Worm (Caenorhabditis elegans) whole organism, mixed stage, embryonic: ENCODE data around the gene F54C8.1.

Experiments
- bed-3 ChIP-seq: fragments of 200-800 bp; sonication (Bioruptor generic); optimal IDR thresholded peaks from 3 replicates; lab custom pipeline; 2018; ENCODE audit warnings: mild to moderate bottlenecking, missing genetic modification characterization, moderate library complexity, missing compliant biosample characterization
- blmp-1 ChIP-seq: fragments of 150-350 bp; optimal IDR thresholded peaks from 2 replicates; lab custom pipeline; 2014; ENCODE audit warnings: missing biosample characterization, missing genetic modification characterization
- ceh-39 ChIP-seq: fragments of 150-350 bp; optimal IDR thresholded peaks from 2 replicates; lab custom pipeline; 2014; ENCODE audit warnings: missing biosample characterization, missing genetic modification characterization
- ceh-43 ChIP-seq: fragments of 200-800 bp; sonication (Bioruptor generic); optimal IDR thresholded peaks from 2 replicates; lab custom pipeline; 2018; ENCODE audit warnings: mild to moderate bottlenecking, missing genetic modification characterization, moderate library complexity, missing compliant biosample characterization
- ces-1 ChIP-seq: fragments of 150-350 bp; optimal IDR thresholded peaks from 2 replicates; lab custom pipeline; 2014; ENCODE audit warnings: missing biosample characterization, missing genetic modification reagents, missing genetic modification characterization
- cnd-1 ChIP-seq: fragments of 200-800 bp; sonication (Bioruptor generic); optimal IDR thresholded peaks from 2 replicates; lab custom pipeline; 2018; ENCODE audit warnings: mild to moderate bottlenecking, missing genetic modification characterization, missing compliant biosample characterization
- drap-1 ChIP-seq: fragments of 200-800 bp; sonication (Bioruptor generic); optimal IDR thresholded peaks from 3 replicates; lab custom pipeline; 2018; ENCODE audit warnings: mild to moderate bottlenecking, missing genetic modification characterization, missing compliant biosample characterization
- elt-1 ChIP-seq: sonication (generic microtip); optimal IDR thresholded peaks from 2 replicates; lab custom pipeline; 2017; ENCODE audit warnings: missing genetic modification characterization, mild to moderate bottlenecking, missing compliant biosample characterization, antibody characterized with exemption, moderate library complexity, borderline replicate concordance; ENCODE audit not compliant: insufficient read depth
- elt-3 ChIP-seq: fragments of 150-350 bp; optimal IDR thresholded peaks from 2 replicates; lab custom pipeline; 2014; ENCODE audit warnings: missing biosample characterization, missing genetic modification characterization
- flh-1 ChIP-seq: fragments of 200-800 bp; sonication (Bioruptor generic); optimal IDR thresholded peaks from 2 replicates; lab custom pipeline; 2018; ENCODE audit warnings: mild to moderate bottlenecking, missing genetic modification characterization, moderate library complexity, missing compliant biosample characterization
- ham-2 ChIP-seq: fragments of 200-800 bp; sonication (Bioruptor generic); optimal IDR thresholded peaks from 2 replicates; lab custom pipeline; 2018; ENCODE audit warnings: mild to moderate bottlenecking, missing genetic modification characterization, missing compliant biosample characterization
- hlh-1 ChIP-seq: fragments of 150-350 bp; optimal IDR thresholded peaks from 2 replicates; lab custom pipeline; 2014; ENCODE audit warnings: missing biosample characterization, missing genetic modification reagents, missing genetic modification characterization
- lin-13 ChIP-seq: fragments of 150-350 bp; optimal IDR thresholded peaks from 2 replicates; lab custom pipeline; 2014; ENCODE audit warnings: missing biosample characterization, missing genetic modification characterization
- mab-5 ChIP-seq: fragments of 150-350 bp; optimal IDR thresholded peaks from 2 replicates; lab custom pipeline; 2014; ENCODE audit warnings: missing biosample characterization, missing genetic modification characterization
- mep-1 ChIP-seq: fragments of 150-350 bp; optimal IDR thresholded peaks from 2 replicates; lab custom pipeline; 2017; ENCODE audit warnings: missing biosample characterization, missing genetic modification reagents, missing genetic modification characterization, inconsistent platforms
- mls-2 ChIP-seq: sonication (generic microtip); optimal IDR thresholded peaks from 2 replicates; lab custom pipeline; 2016; ENCODE audit warnings: mild to moderate bottlenecking, missing genetic modification characterization, moderate library complexity, missing compliant biosample characterization
- nhr-12 ChIP-seq: fragments of 150-350 bp; optimal IDR thresholded peaks from 2 replicates; lab custom pipeline; 2014; ENCODE audit warnings: missing biosample characterization, missing genetic modification characterization
- nhr-2 ChIP-seq: fragments of 150-350 bp; optimal IDR thresholded peaks from 2 replicates; lab custom pipeline; 2014; ENCODE audit warnings: missing biosample characterization, missing genetic modification characterization
- nhr-237 ChIP-seq: fragments of 150-350 bp; optimal IDR thresholded peaks from 2 replicates; lab custom pipeline; 2014; ENCODE audit warnings: missing biosample characterization, missing genetic modification characterization
- nhr-28 ChIP-seq: fragments of 150-350 bp; optimal IDR thresholded peaks from 2 replicates; lab custom pipeline; 2014; ENCODE audit warnings: missing biosample characterization, missing genetic modification characterization
- nhr-76 ChIP-seq: sonication (generic microtip); optimal IDR thresholded peaks from 2 replicates; lab custom pipeline; 2017; ENCODE audit warnings: missing biosample characterization, missing genetic modification characterization
- pha-4 ChIP-seq: fragments of 150-350 bp; optimal IDR thresholded peaks from 2 replicates; lab custom pipeline; 2018; ENCODE audit warnings: missing biosample characterization, missing genetic modification reagents, missing genetic modification characterization
- sem-2 ChIP-seq: fragments of 200-800 bp; sonication (Bioruptor generic); optimal IDR thresholded peaks from 2 replicates; lab custom pipeline; 2018; ENCODE audit warnings: mild to moderate bottlenecking, missing genetic modification characterization, missing compliant biosample characterization
- snpc-4 ChIP-seq: fragments of 150-350 bp; optimal IDR thresholded peaks from 2 replicates; lab custom pipeline; 2014; ENCODE audit warnings: missing biosample characterization, missing genetic modification characterization
- sptf-1 ChIP-seq: sonication (generic microtip); optimal IDR thresholded peaks from 2 replicates; lab custom pipeline; 2017; ENCODE audit warnings: mild to moderate bottlenecking, missing genetic modification characterization, moderate library complexity, missing compliant biosample characterization
- tbx-8 ChIP-seq: fragments of 200-800 bp; sonication (Bioruptor generic); optimal IDR thresholded peaks from 2 replicates; lab custom pipeline; 2018; ENCODE audit warnings: mild to moderate bottlenecking, missing genetic modification characterization, moderate library complexity, missing compliant biosample characterization
- unc-120 ChIP-seq: sonication (generic microtip); optimal IDR thresholded peaks from 2 replicates; lab custom pipeline; 2017; ENCODE audit warnings: missing genetic modification characterization, missing compliant biosample characterization; ENCODE audit not compliant: poor library complexity, severe bottlenecking
- unc-39 ChIP-seq: fragments of 150-350 bp; optimal IDR thresholded peaks from 2 replicates; lab custom pipeline; 2014; ENCODE audit warnings: missing biosample characterization, missing genetic modification characterization
- unc-62 ChIP-seq: fragments of 150-350 bp; optimal IDR thresholded peaks from 2 replicates; lab custom pipeline; 2014; ENCODE audit warnings: missing biosample characterization, missing genetic modification reagents, missing genetic modification characterization
- zip-8 ChIP-seq: fragments of 150-350 bp; optimal IDR thresholded peaks from 2 replicates; lab custom pipeline; 2014; ENCODE audit warnings: missing biosample characterization, missing genetic modification characterization
- ztf-11 ChIP-seq: fragments of 150-350 bp; optimal IDR thresholded peaks from 2 replicates; lab custom pipeline; 2014; ENCODE audit warnings: missing biosample characterization, missing genetic modification characterization

F54C8.1 gene

DNA sequence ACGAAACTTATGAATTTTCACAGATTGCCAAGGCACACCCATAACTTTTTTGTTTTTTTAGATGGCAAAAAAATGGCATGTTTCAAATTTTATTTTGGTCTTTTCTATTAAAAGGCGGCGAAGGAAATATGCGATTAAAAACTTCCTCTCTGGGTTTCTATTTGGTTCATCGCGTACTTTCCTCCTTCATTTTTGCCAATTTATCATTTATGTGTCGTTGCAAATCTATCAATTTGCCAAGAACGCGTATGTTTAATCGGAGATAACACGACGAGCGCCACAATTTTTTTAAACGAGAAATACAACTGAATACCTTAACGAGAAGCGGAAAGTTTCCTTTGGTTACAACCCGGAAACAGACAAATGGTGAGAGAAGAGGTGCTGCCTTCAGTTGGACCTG is 33.0 kb downstream of the F54C8.1 start:
- TF ChIP-seq nhr-28 (tag; lab: Kevin White, UChicago) (no peak), cnd-1 (tag; lab: Kevin White, UChicago) (no peak), elt-3 (no peak), pha-4 (tag; lab: Kevin White, UChicago) (no peak), unc-39 (no peak)

ce11 chrIII:9474501-9474900 is 35.0 kb downstream of the F54C8.1 start:
- no peak for TF ChIP-seq sem-2
- TF ChIP-seq tbx-8 (GFP tag; lab: Kevin White, UChicago): no peak
- TF ChIP-seq elt-1 (tag; lab: Kevin White, UChicago): no peak
- TF ChIP-seq ceh-43: no peak
- TF ChIP-seq ceh-39 (tag; lab: Kevin White, UChicago): no peak
- TF ChIP-seq mab-5 (tag; lab: Kevin White, UChicago): no peak
- no peak for TF ChIP-seq nhr-2 (tag; lab: Kevin White, UChicago)
- TF ChIP-seq hlh-1 (tag; lab: Kevin White, UChicago): no peak
- TF ChIP-seq flh-1 (GFP tag; lab: Kevin White, UChicago): no peak
- TF ChIP-seq mep-1 (tag; lab: Kevin White, UChicago): no peak
- no peak for TF ChIP-seq ces-1 (GFP tag; lab: Kevin White, UChicago)
- no peak for TF ChIP-seq unc-62 (GFP tag; lab: Kevin White, UChicago)
- no peak for TF ChIP-seq nhr-28 (tag; lab: Kevin White, UChicago)
- no peak for TF ChIP-seq ham-2 (GFP tag; lab: Kevin White, UChicago)
- TF ChIP-seq ztf-11: no peak
- no peak for TF ChIP-seq unc-120 (tag; lab: Kevin White, UChicago)
- TF ChIP-seq, all 35 proteins: peak for 0

ce11 chrIII:9476564-9476963 is 37.1 kb downstream of the F54C8.1 start:
- TF ChIP-seq elt-3: no peak
- TF ChIP-seq nhr-76 (tag; lab: Kevin White, UChicago): no peak

- TF ChIP-seq blmp-1 (tag; lab: Kevin White, UChicago) (no peak), flh-1 (GFP tag; lab: Kevin White, UChicago) (no peak)
- TF ChIP-seq, all 35 proteins: peak for 0
These were observed 43.0 kb downstream of the F54C8.1 start for ce11 chrIII:9482423-9482993.

DNA sequence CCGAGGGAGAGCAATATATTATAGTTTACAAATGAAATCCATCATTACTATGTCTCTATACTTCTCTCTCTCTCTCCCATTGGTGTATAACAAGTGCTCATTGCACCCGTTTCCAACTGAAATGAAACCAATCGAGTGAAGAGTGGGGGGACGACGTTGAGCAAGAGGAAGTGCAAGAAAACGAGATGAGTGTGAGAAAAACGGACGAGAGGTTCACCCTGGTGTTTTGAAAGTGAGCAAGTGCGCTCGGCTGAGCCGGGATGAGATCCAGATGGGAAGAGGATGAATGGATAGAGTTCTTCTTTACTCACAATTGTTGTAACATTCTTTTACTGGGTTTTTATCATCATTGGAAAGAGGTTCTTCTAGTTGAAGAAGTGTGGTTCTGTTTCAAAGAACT is 44.2 kb downstream of the F54C8.1 start:
- TF ChIP-seq ces-1 (GFP tag; lab: Kevin White, UChicago) (peak; percentile 36), nhr-28 (tag; lab: Kevin White, UChicago) (no peak), drap-1 (no peak), cnd-1 (tag; lab: Kevin White, UChicago) (peak; percentile 19), mab-5 (tag; lab: Kevin White, UChicago) (peak; percentile 29), unc-62 (GFP tag; lab: Kevin White, UChicago) (peak; percentile 20), hlh-1 (tag; lab: Kevin White, UChicago) (peak; percentile 76)
- TF ChIP-seq, all 35 proteins: peak for 5

- TF ChIP-seq nhr-237: no peak
- no peak for TF ChIP-seq mep-1 (tag; lab: Kevin White, UChicago)
- no peak for TF ChIP-seq nhr-12 (tag; lab: Kevin White, UChicago)
- TF ChIP-seq sptf-1 (tag; lab: Kevin White, UChicago): no peak
- TF ChIP-seq mls-2 (tag; lab: Kevin White, UChicago): no peak
- no peak for TF ChIP-seq lin-13 (tag; lab: Kevin White, UChicago)
- TF ChIP-seq hlh-1 (tag; lab: Kevin White, UChicago): no peak
- TF ChIP-seq ces-1 (GFP tag; lab: Kevin White, UChicago): no peak
- no peak for TF ChIP-seq pha-4 (tag; lab: Kevin White, UChicago)
- no peak for TF ChIP-seq ztf-11
- no peak for TF ChIP-seq snpc-4 (tag; lab: Kevin White, UChicago)
- TF ChIP-seq nhr-76 (tag; lab: Kevin White, UChicago): no peak
- TF ChIP-seq zip-8 (tag; lab: Kevin White, UChicago): no peak
- TF ChIP-seq bed-3: no peak
- no peak for TF ChIP-seq nhr-2 (tag; lab: Kevin White, UChicago)
- TF ChIP-seq blmp-1 (tag; lab: Kevin White, UChicago): no peak
- no peak for TF ChIP-seq drap-1
- TF ChIP-seq elt-3: no peak
These were observed 45.9 kb downstream of the F54C8.1 start, which contains the start of gene bre-3 for ce11 chrIII:9485373-9485772. Gene bre-3 (minus strand): TSS chrIII:9485473.
